Worm (Caenorhabditis elegans) whole organism, L4 larva: ENCODE results near the gene sri-67.

Source experiments
- lin-39 ChIP-seq: fragments of 150-350 bp; optimal IDR thresholded peaks from 2 replicates; lab custom pipeline; 2014; ENCODE audit warnings: missing biosample characterization, missing genetic modification reagents, missing genetic modification characterization
- nhr-10 ChIP-seq: fragments of 150-350 bp; optimal IDR thresholded peaks from 2 replicates; lab custom pipeline; 2014; ENCODE audit warnings: missing biosample characterization, missing genetic modification characterization
- php-3 ChIP-seq: fragments of 200-800 bp; sonication (Bioruptor generic); IDR thresholded peaks from 2 replicates; pipeline ENCODE4 v1.3.6; 2022; ENCODE audit warnings: missing genetic modification reagents, missing genetic modification characterization, missing compliant biosample characterization
- pqm-1 ChIP-seq: sonication (generic microtip); optimal IDR thresholded peaks from 2 replicates; lab custom pipeline; 2017; ENCODE audit warnings: missing biosample characterization, missing genetic modification characterization
- unc-39 ChIP-seq: sonication (generic microtip); optimal IDR thresholded peaks from 2 replicates; lab custom pipeline; 2017; ENCODE audit warnings: missing biosample characterization, missing genetic modification characterization

DNA sequence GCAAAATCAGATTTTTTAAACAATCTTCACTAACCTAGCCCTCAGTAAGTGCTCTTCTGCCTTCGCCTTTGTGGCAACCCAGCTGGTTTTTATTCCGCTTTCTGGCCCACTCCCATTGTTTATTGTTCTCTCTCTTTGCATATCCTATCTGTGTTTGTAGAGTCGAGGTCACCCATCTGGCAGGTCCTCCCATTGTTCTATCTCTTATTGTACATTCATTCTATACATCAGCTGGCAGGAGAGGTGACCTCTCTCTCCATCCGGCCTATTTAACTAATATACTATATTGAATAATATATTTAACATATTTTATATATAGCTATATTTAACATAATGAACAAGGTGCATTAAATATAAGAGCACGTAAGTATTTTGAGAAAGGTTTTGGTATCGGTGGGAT is 25.8 kb upstream of the sri-67 start:
- TF ChIP-seq unc-39 (tag; lab: Kevin White, UChicago) (no peak), lin-39 (tag; lab: Kevin White, UChicago) (no peak), nhr-10 (tag; lab: Kevin White, UChicago) (no peak), pqm-1 (tag; lab: Kevin White, UChicago) (no peak), php-3 (GFP tag; lab: Robert Waterston, UW) (no peak)
